Worm (Caenorhabditis elegans): Measurements from ENCODE around the gene msp-74.
"Not testable (repeated sequence)": the region's sequence is repeated elsewhere in the genome, so short reads cannot be mapped to it uniquely, and the experiment has no call there.

msp-74 gene

DNA sequence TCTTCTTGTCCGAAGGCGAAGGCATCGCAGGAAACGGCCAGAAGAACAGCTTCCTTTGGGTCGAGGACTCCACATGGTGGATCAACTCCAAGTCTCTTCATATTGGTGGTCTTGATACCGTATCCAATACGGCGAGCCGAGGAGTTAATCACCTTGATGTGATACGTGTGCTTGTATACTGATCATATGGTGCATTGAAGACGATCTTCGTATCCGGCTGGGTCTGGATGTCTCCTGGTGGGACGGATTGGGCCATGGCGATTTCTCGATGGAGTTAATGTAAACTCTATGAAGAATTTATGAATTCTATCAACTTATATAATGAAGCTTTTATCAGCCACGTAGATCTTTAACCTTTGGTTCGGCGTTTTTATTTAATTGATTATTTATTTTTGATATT is at the start of gene msp-74:
Gene msp-74 (minus strand): TSS at position 101 of the 400 bp plus-strand sequence.
- not testable (repeated sequence) for TF ChIP-seq nhr-41 (GFP tag; IDR thresholded peaks at IDR 0.05); ZK337.2 (GFP tag; IDR thresholded peaks at IDR 0.05); nhr-25 (tag; optimal IDR thresholded peaks at IDR 0.05; ENCODE audit: borderline replicate concordance, insufficient read depth)

DNA sequence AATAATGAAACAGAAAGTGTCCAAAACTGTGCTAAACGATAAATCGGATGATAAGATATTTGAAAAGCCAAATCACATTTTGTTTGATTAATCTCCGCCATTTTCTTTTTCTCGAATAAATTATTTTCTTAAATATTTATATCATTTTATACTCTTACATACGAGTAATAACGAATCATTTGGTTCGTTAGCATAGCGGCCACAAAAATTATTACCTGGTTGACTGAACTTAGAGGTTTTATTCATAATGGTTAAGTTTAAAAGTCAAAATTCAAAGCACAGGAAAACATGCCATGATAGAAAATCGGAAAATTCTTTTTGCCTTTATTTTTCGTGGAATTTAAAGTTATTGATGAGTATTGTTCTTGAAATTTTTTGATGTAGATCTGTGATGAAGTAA is 48.1 kb upstream of the msp-74 start, which contains the start of gene srb-5:
Gene srb-5 (minus strand): TSS at position 101 of the 400 bp plus-strand sequence.
- TF ChIP-seq dmd-9 (GFP tag; IDR thresholded peaks at IDR 0.05) = no peak
- TF ChIP-seq lsy-2 (tag; optimal IDR thresholded peaks at IDR 0.05) = no peak
- TF ChIP-seq mxl-2 (GFP tag; conservative IDR thresholded peaks at IDR 0.05) = no peak
- no peak for TF ChIP-seq R02D3.7 (tag; optimal IDR thresholded peaks at IDR 0.05)
- no peak for TF ChIP-seq nhr-41 (GFP tag; IDR thresholded peaks at IDR 0.05)

DNA sequence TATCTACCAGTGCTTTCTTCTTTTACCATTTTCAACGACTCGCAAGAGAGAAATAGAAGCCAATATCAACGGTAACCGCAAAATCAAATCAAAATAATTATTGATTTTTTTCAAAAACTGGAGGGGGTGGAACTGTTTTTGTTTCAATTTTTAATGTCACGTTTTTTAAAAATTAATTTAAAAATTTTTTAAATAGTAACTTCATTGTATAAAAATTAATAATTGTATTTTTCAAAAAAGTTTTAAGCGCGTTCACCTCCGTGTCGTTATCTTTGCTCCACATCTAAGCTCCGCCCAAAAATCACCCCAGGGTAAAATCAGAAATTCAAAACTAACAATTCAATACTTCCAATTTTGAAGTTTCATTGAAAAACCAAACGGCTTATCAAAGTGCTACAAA is 46.0 kb upstream of the msp-74 start, which contains the start of gene C27D6.11:
Gene C27D6.11 (minus strand): TSS at position 101 of the 400 bp plus-strand sequence.
- TF ChIP-seq hif-1 (tag; optimal IDR thresholded peaks at IDR 0.05) = no peak
- no peak for TF ChIP-seq gei-8 (GFP tag; optimal IDR thresholded peaks at IDR 0.05)
- no peak for TF ChIP-seq lin-39 (tag; optimal IDR thresholded peaks at IDR 0.05)
- no peak for TF ChIP-seq arid-1 (GFP tag; conservative IDR thresholded peaks at IDR 0.05)
- no peak for TF ChIP-seq T20F7.1 (GFP tag; optimal IDR thresholded peaks at IDR 0.05)
- TF ChIP-seq pqm-1 (tag; optimal IDR thresholded peaks at IDR 0.05) = no peak
- no peak for TF ChIP-seq F37D6.2 (tag; optimal IDR thresholded peaks at IDR 0.05)
- no peak for TF ChIP-seq nhr-6 (tag; optimal IDR thresholded peaks at IDR 0.05)
- no peak for TF ChIP-seq nhr-42 (GFP tag; IDR thresholded peaks at IDR 0.05)
- TF ChIP-seq mes-2 (tag; optimal IDR thresholded peaks at IDR 0.05; ENCODE audit: poor library complexity, severe bottlenecking) = no peak
- TF ChIP-seq dmd-6 (GFP tag; IDR thresholded peaks at IDR 0.05) = no peak

DNA sequence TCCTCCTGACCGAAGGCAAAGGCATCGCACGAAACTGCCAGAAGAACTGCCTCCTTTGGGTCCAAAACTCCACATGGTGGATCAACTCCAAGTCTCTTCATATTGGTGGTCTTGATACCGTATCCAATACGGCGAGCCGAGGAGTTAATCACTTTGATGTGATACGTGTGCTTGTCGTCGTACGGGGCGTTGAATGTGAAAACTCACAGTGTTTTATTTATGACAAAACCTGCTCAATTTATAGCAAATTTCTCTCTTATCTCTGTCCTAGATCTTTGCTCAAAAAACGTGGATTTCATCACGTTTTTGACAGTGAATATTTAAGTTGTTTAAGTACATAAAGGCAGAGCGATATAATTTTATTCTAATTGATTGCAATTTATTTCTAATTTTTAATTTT is 43.6 kb upstream of the msp-74 start, which contains the start of gene F58A6.9:
Gene F58A6.9 (minus strand): TSS at position 101 of the 400 bp plus-strand sequence.
- TF ChIP-seq F26F4.8 (GFP tag; conservative IDR thresholded peaks at IDR 0.05) = 0 out of 2 replicates have a peak, but pooled peaks have one; percentile 34

DNA sequence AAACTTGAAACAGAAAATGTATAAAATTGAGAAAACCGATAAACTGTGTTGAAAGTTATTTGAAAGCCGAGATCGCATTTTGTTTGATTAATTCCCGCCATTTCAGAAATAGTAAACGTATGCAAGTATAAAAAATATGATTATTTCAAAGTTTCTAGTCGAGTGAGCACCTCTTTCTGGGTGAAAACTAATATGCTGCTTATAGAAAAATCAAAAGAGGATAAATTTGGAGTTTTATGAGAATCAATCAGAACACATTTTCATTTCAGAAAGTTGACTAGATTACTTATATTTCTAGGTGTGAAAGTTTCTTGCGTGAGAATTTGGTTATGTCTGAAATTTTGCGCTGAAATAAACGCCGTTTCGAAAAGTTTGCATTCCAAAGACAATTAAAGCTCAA is 42.4 kb upstream of the msp-74 start, which contains the start of gene srb-13:
Gene srb-13 (minus strand): TSS at position 101 of the 400 bp plus-strand sequence.
- no peak for TF ChIP-seq lsy-2 (tag; optimal IDR thresholded peaks at IDR 0.05)
- TF ChIP-seq attf-4 (tag; optimal IDR thresholded peaks at IDR 0.05) = no peak
- no peak for TF ChIP-seq saeg-2 (GFP tag; IDR thresholded peaks at IDR 0.05)

DNA sequence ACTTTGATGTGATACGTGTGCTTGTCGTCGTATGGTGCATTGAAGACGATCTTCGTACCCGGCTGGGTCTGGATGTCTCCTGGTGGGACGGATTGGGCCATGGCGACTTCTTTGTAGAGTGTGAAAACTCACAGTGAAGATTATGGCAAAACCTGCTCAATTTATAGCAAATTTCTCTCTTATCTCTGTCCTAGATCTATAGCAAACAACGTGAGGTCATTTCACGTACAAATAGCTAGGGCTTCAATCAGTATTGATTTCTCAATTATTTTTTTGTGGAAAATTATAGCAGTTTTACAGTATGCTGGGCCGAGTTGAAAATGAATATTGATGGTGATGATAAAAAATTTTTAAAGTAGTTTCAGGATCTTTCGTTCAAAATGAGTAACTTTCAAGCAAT is 41.8 kb upstream of the msp-74 start, which contains the start of gene msp-45:
Gene msp-45 (minus strand): TSS at position 101 of the 400 bp plus-strand sequence.
- TF ChIP-seq nhr-42 (GFP tag; IDR thresholded peaks at IDR 0.05) = no peak
- TF ChIP-seq nhr-25 (tag; optimal IDR thresholded peaks at IDR 0.05; ENCODE audit: borderline replicate concordance, insufficient read depth) = no peak
- TF ChIP-seq mdt-29 (GFP tag; IDR thresholded peaks at IDR 0.05) = no peak
- TF ChIP-seq egl-43 (GFP tag; IDR thresholded peaks at IDR 0.05) = no peak
- TF ChIP-seq zag-1 (tag; optimal IDR thresholded peaks at IDR 0.05) = no peak
- no peak for TF ChIP-seq nhr-10 (tag; optimal IDR thresholded peaks at IDR 0.05)
- no peak for TF ChIP-seq dmd-6 (GFP tag; IDR thresholded peaks at IDR 0.05)

DNA sequence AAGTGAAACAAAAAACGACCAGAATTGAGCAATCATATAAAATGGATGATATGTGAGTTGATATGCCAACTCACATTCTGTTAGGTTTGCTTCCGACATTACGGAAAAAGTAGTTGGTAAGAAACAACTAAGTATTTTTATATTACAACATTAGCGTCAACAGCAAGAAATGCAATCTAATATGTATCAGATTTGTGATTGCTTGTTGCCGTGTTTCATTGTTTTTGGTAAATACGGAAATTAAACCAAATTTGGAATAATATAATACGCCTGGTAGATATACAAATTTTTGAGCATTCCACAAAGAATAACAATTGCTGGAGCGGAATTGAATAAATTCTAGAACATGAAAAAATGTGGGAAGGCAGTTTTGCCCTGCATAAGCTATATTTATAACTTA is 39.4 kb upstream of the msp-74 start, which contains the start of gene srb-12:
Gene srb-12 (minus strand): TSS at position 101 of the 400 bp plus-strand sequence.
- TF ChIP-seq nhr-41 (GFP tag; IDR thresholded peaks at IDR 0.05) (no peak), R02D3.7 (tag; optimal IDR thresholded peaks at IDR 0.05) (no peak), ama-1 (optimal IDR thresholded peaks at IDR 0.05) (no peak), pqm-1 (tag; optimal IDR thresholded peaks at IDR 0.05) (no peak), T26A8.4 (GFP tag; IDR thresholded peaks at IDR 0.05) (no peak), snpc-1.2 (GFP tag; IDR thresholded peaks at IDR 0.05) (no peak), php-3 (GFP tag; IDR thresholded peaks at IDR 0.05) (no peak), spr-3 (GFP tag; optimal IDR thresholded peaks at IDR 0.05) (no peak), nhr-10 (tag; optimal IDR thresholded peaks at IDR 0.05) (no peak), nhr-25 (tag; optimal IDR thresholded peaks at IDR 0.05; ENCODE audit: borderline replicate concordance, insufficient read depth) (no peak)
